Fruit fly (Drosophila melanogaster): ENCODE results near the gene CG7065.

- TF ChIP-seq kay (GFP tag; ENCODE audit: borderline replicate concordance) (no peak), CG14711 (tag; optimal IDR thresholded peaks at IDR 0.05) (no peak), CG7045 (GFP tag; optimal IDR thresholded peaks at IDR 0.05) (no peak), cic (GFP tag; optimal IDR thresholded peaks at IDR 0.05) (peak; percentile 39), pad (GFP tag; optimal IDR thresholded peaks at IDR 0.05) (no peak), Clk (GFP tag; optimal IDR thresholded peaks at IDR 0.05) (no peak), Hr96 (GFP tag; optimal IDR thresholded peaks at IDR 0.05) (no peak), Crg-1 (GFP tag; optimal IDR thresholded peaks at IDR 0.05) (no peak), bab1 (GFP tag; optimal IDR thresholded peaks at IDR 0.05) (peak; percentile 12), CG33017 (tag; optimal IDR thresholded peaks at IDR 0.05) (no peak), Mnt (GFP tag; optimal IDR thresholded peaks at IDR 0.05) (peak; percentile 71), ovo (GFP tag; optimal IDR thresholded peaks at IDR 0.05) (no peak), tj (GFP tag; optimal IDR thresholded peaks at IDR 0.05) (no peak)
These were observed 38.7 kb upstream of the CG7065 start, which contains the start of gene CG7766 for dm6 chrX:9103308-9104185.
